Worm (Caenorhabditis elegans) whole organism, early embryonic: ENCODE results near the gene acbp-8.

ENCODE experiments used
- B0310.2 ChIP-seq: sonication (generic microtip); optimal IDR thresholded peaks from 2 replicates; lab custom pipeline; 2016; ENCODE audit warnings: mild to moderate bottlenecking, missing genetic modification characterization, missing compliant biosample characterization
- F13C5.2 ChIP-seq: sonication (generic microtip); optimal IDR thresholded peaks from 2 replicates; lab custom pipeline; 2017; ENCODE audit warnings: mild to moderate bottlenecking, missing genetic modification characterization, inconsistent platforms, missing compliant biosample characterization
- aly-1 ChIP-seq: sonication (generic microtip); optimal IDR thresholded peaks from 2 replicates; lab custom pipeline; 2016; ENCODE audit warnings: missing genetic modification characterization, missing compliant biosample characterization
- ama-1 ChIP-seq: fragments of 150-350 bp; optimal IDR thresholded peaks from 2 replicates; lab custom pipeline; 2014
- ceh-13 ChIP-seq: fragments of 200-800 bp; sonication (Bioruptor generic); optimal IDR thresholded peaks from 2 replicates; lab custom pipeline; 2018; ENCODE audit warnings: mild to moderate bottlenecking, missing genetic modification characterization, missing compliant biosample characterization
- ceh-36 ChIP-seq: sonication (generic microtip); optimal IDR thresholded peaks from 2 replicates; lab custom pipeline; 2016; ENCODE audit warnings: missing genetic modification characterization, inconsistent platforms, missing compliant biosample characterization
- ets-7 ChIP-seq: sonication (generic microtip); optimal IDR thresholded peaks from 2 replicates; lab custom pipeline; 2016; ENCODE audit warnings: missing genotype, missing genetic modification characterization, missing compliant biosample characterization
- flt-1 ChIP-seq: fragments of 200-800 bp; sonication (Bioruptor generic); IDR thresholded peaks from 2 replicates; pipeline ENCODE4 v1.3.6; 2022; ENCODE audit warnings: missing genetic modification characterization, missing compliant biosample characterization
- hmbx-1 ChIP-seq: sonication (generic microtip); optimal IDR thresholded peaks from 2 replicates; lab custom pipeline; 2016; ENCODE audit warnings: mild to moderate bottlenecking, missing genetic modification characterization, missing compliant biosample characterization
- hmg-4 ChIP-seq: fragments of 200-800 bp; sonication (Bioruptor generic); optimal IDR thresholded peaks from 2 replicates; lab custom pipeline; 2018; ENCODE audit warnings: mild to moderate bottlenecking, missing genetic modification characterization, missing compliant biosample characterization
- hnd-1 ChIP-seq: sonication (generic microtip); optimal IDR thresholded peaks from 2 replicates; lab custom pipeline; 2016; ENCODE audit warnings: missing genetic modification characterization, missing compliant biosample characterization
- pes-1 ChIP-seq: fragments of 200-800 bp; sonication (Bioruptor generic); IDR thresholded peaks from 2 replicates; pipeline ENCODE4 v1.3.6; 2022; ENCODE audit warnings: missing genetic modification reagents, missing genetic modification characterization, missing compliant biosample characterization
- scrt-1 ChIP-seq: fragments of 200-800 bp; sonication (Bioruptor generic); IDR thresholded peaks from 2 replicates; pipeline ENCODE4 v1.3.6; 2022; ENCODE audit warnings: missing genetic modification characterization, missing compliant biosample characterization
- sea-1 ChIP-seq: fragments of 200-800 bp; sonication (Bioruptor generic); conservative IDR thresholded peaks from 2 replicates; pipeline ENCODE4 v1.3.6; 2022; ENCODE audit warnings: missing genetic modification characterization, missing compliant biosample characterization
- tbx-11 ChIP-seq: fragments of 200-800 bp; sonication (Bioruptor generic); IDR thresholded peaks from 2 replicates; pipeline ENCODE4 v1.3.6; 2022; ENCODE audit warnings: missing genetic modification characterization, missing compliant biosample characterization
- tbx-37 ChIP-seq: fragments of 200-800 bp; sonication (Bioruptor generic); conservative IDR thresholded peaks from 2 replicates; pipeline ENCODE4 v1.3.6; 2022; ENCODE audit warnings: missing genetic modification reagents, missing genetic modification characterization, missing compliant biosample characterization
- tra-4 ChIP-seq: sonication (generic microtip); optimal IDR thresholded peaks from 2 replicates; lab custom pipeline; 2017; ENCODE audit warnings: missing genetic modification characterization, missing compliant biosample characterization

acbp-8 gene

ce11 chrIII:2616212-2616611, 12.6 kb upstream of the acbp-8 start:
- TF ChIP-seq ceh-13 (GFP tag; lab: Kevin White, UChicago) (no peak), hmbx-1 (tag; lab: Kevin White, UChicago) (no peak), hmg-4 (GFP tag; lab: Kevin White, UChicago) (no peak), flt-1 (GFP tag; lab: Robert Waterston, UW) (no peak), hnd-1 (no peak), aly-1 (no peak), pes-1 (GFP tag; lab: Robert Waterston, UW) (no peak), ama-1 (lab: Kevin White, UChicago) (no peak)

ce11 chrIII:2618663-2619062, 10.2 kb upstream of the acbp-8 start, which contains the start of gene Y71H2B.4:
Y71H2B.4 (plus strand) TSS chrIII:2618963.
- TF ChIP-seq ama-1 (lab: Kevin White, UChicago) (no peak), aly-1 (no peak), hnd-1 (no peak), hmbx-1 (tag; lab: Kevin White, UChicago) (no peak), hmg-4 (GFP tag; lab: Kevin White, UChicago) (no peak), ets-7 (tag; lab: Kevin White, UChicago) (no peak), tbx-37 (GFP tag; lab: Robert Waterston, UW) (no peak), tra-4 (tag; lab: Kevin White, UChicago) (no peak), F13C5.2 (tag; lab: Kevin White, UChicago) (no peak)

- TF ChIP-seq ceh-36 (tag; lab: Kevin White, UChicago) (no peak), sea-1 (GFP tag; lab: Robert Waterston, UW) (no peak), aly-1 (no peak)
These were observed 9.3 kb upstream of the acbp-8 start, which contains the start of gene ppfr-4 for ce11 chrIII:2619559-2619958. ppfr-4 (plus strand) TSS chrIII:2619936.

- TF ChIP-seq B0310.2 (tag; lab: Kevin White, UChicago) (no peak), hnd-1 (no peak), tra-4 (tag; lab: Kevin White, UChicago) (no peak), flt-1 (GFP tag; lab: Robert Waterston, UW) (no peak), tbx-11 (GFP tag; lab: Robert Waterston, UW) (no peak), aly-1 (no peak), F13C5.2 (tag; lab: Kevin White, UChicago) (no peak), pes-1 (GFP tag; lab: Robert Waterston, UW) (no peak), ets-7 (tag; lab: Kevin White, UChicago) (no peak), ama-1 (lab: Kevin White, UChicago) (no peak), hmg-4 (GFP tag; lab: Kevin White, UChicago) (no peak)
These were observed 5.9 kb upstream of the acbp-8 start, which contains the start of gene Y71H2B.2 for ce11 chrIII:2622870-2623269. Y71H2B.2 (plus strand) TSS chrIII:2623170.

- TF ChIP-seq B0310.2 (tag; lab: Kevin White, UChicago) = no peak
- no peak for TF ChIP-seq tra-4 (tag; lab: Kevin White, UChicago)
- TF ChIP-seq tbx-37 (GFP tag; lab: Robert Waterston, UW) = no peak
- TF ChIP-seq tbx-11 (GFP tag; lab: Robert Waterston, UW) = no peak
- TF ChIP-seq flt-1 (GFP tag; lab: Robert Waterston, UW) = no peak
- no peak for TF ChIP-seq sea-1 (GFP tag; lab: Robert Waterston, UW)
- no peak for TF ChIP-seq hmg-4 (GFP tag; lab: Kevin White, UChicago)
- TF ChIP-seq aly-1 = no peak
- TF ChIP-seq hnd-1 = no peak
- TF ChIP-seq ets-7 (tag; lab: Kevin White, UChicago) = no peak
- TF ChIP-seq hmbx-1 (tag; lab: Kevin White, UChicago) = no peak
- TF ChIP-seq F13C5.2 (tag; lab: Kevin White, UChicago) = no peak
- TF ChIP-seq scrt-1 (GFP tag; lab: Robert Waterston, UW) = no peak
- no peak for TF ChIP-seq pes-1 (GFP tag; lab: Robert Waterston, UW)
- TF ChIP-seq ama-1 (lab: Kevin White, UChicago) = no peak
- TF ChIP-seq ceh-13 (GFP tag; lab: Kevin White, UChicago) = no peak
- no peak for TF ChIP-seq ceh-36 (tag; lab: Kevin White, UChicago)
These were observed 4.1 kb downstream of the acbp-8 start for ce11 chrIII:2632819-2633398.

- TF ChIP-seq aly-1 (no peak), hnd-1 (no peak), B0310.2 (tag; lab: Kevin White, UChicago) (no peak), hmg-4 (GFP tag; lab: Kevin White, UChicago) (no peak), pes-1 (GFP tag; lab: Robert Waterston, UW) (no peak), tbx-37 (GFP tag; lab: Robert Waterston, UW) (no peak), ama-1 (lab: Kevin White, UChicago) (no peak), tbx-11 (GFP tag; lab: Robert Waterston, UW) (no peak), ceh-13 (GFP tag; lab: Kevin White, UChicago) (no peak), flt-1 (GFP tag; lab: Robert Waterston, UW) (no peak), tra-4 (tag; lab: Kevin White, UChicago) (no peak), ets-7 (tag; lab: Kevin White, UChicago) (no peak), hmbx-1 (tag; lab: Kevin White, UChicago) (no peak), F13C5.2 (tag; lab: Kevin White, UChicago) (no peak), scrt-1 (GFP tag; lab: Robert Waterston, UW) (no peak)
These were observed 5.8 kb downstream of the acbp-8 start for ce11 chrIII:2634577-2634976.

ce11 chrIII:2636137-2636536, 7.3 kb downstream of the acbp-8 start, which contains the start of gene zmp-2:
zmp-2 (plus strand) TSS chrIII:2636383.
- no peak for TF ChIP-seq ets-7 (tag; lab: Kevin White, UChicago)
